Worm (Caenorhabditis elegans) whole organism, late embryonic: ENCODE measurements around the gene dhhc-13.

Source experiments
- K02D7.2 ChIP-seq: sonication (generic microtip); optimal IDR thresholded peaks from 2 replicates; lab custom pipeline; 2017; ENCODE audit warnings: mild to moderate bottlenecking, missing genetic modification characterization, missing compliant biosample characterization
- ama-1 ChIP-seq: fragments of 150-350 bp; optimal IDR thresholded peaks from 2 replicates; lab custom pipeline; 2014
- ceh-24 ChIP-seq: sonication (generic microtip); optimal IDR thresholded peaks from 2 replicates; lab custom pipeline; 2016; ENCODE audit warnings: mild to moderate bottlenecking, missing genetic modification characterization, missing compliant biosample characterization
- sdc-2 ChIP-seq: sonication (generic microtip); optimal IDR thresholded peaks from 2 replicates; lab custom pipeline; 2016; ENCODE audit warnings: missing genotype, missing genetic modification characterization, missing compliant biosample characterization

DNA sequence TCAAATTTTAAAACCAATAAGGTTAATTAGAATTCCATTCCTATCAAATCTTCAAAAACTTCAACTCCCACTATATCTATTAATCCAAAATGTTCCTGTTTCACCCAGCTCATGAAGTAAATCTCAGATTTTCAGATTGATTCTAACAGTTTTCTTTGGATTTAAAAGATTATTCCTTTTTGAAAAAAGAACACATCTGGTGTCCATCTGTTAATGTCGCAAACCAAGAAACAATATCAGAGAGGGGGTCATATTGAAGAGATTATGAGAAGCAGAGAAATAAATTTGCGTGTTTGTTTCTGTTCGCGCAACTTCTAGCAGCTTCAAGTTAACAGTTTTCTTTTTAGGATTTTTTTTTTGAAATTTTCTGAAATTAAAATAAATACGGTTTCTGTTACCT, 11.8 kb downstream of the dhhc-13 start:
- TF ChIP-seq sdc-2 (tag; lab: Kevin White, UChicago): no peak
- no peak for TF ChIP-seq ama-1 (lab: Kevin White, UChicago)
- TF ChIP-seq ceh-24: no peak
- no peak for TF ChIP-seq K02D7.2 (tag; lab: Kevin White, UChicago)
